Fruit fly (Drosophila melanogaster) whole organism, adult: Measurements from ENCODE around the gene CG34448.

Experiments used
- CG11617 ChIP-seq: fragments of 200-800 bp; sonication (Bioruptor generic); optimal IDR thresholded peaks from 2 replicates; lab custom pipeline; 2017; ENCODE audit warnings: mild to moderate bottlenecking, missing biosample characterization, missing genetic modification reagents, missing genetic modification characterization
- CG12768 ChIP-seq: fragments of 200-800 bp; sonication (Bioruptor generic); optimal IDR thresholded peaks from 2 replicates; lab custom pipeline; 2017; ENCODE audit warnings: missing biosample characterization, missing genetic modification characterization, mild to moderate bottlenecking, moderate library complexity, missing genetic modification reagents
- CG14711 ChIP-seq: fragments of 200-800 bp; sonication (Bioruptor generic); optimal IDR thresholded peaks from 2 replicates; lab custom pipeline; 2018; ENCODE audit warnings: missing biosample characterization, mild to moderate bottlenecking, missing genetic modification characterization, moderate library complexity
- CG1620 ChIP-seq: fragments of 200-800 bp; sonication (Bioruptor generic); optimal IDR thresholded peaks from 2 replicates; lab custom pipeline; 2016; ENCODE audit warnings: missing biosample characterization, missing genetic modification characterization
- CG33017 ChIP-seq: fragments of 200-800 bp; sonication (Bioruptor generic); optimal IDR thresholded peaks from 2 replicates; lab custom pipeline; 2018; ENCODE audit warnings: missing biosample characterization, mild to moderate bottlenecking, missing genetic modification characterization, moderate library complexity
- CG5204 ChIP-seq: fragments of 200-800 bp; sonication (Bioruptor generic); optimal IDR thresholded peaks from 2 replicates; lab custom pipeline; 2016; ENCODE audit warnings: missing biosample characterization, missing genetic modification characterization
- CG7045 ChIP-seq: fragments of 200-800 bp; sonication (Bioruptor generic); optimal IDR thresholded peaks from 2 replicates; lab custom pipeline; 2017; ENCODE audit warnings: missing biosample characterization, mild to moderate bottlenecking, missing genetic modification characterization
- CG7101 ChIP-seq: fragments of 200-800 bp; sonication (Bioruptor generic); optimal IDR thresholded peaks from 2 replicates; lab custom pipeline; 2018; ENCODE audit warnings: missing biosample characterization, mild to moderate bottlenecking, missing genetic modification characterization, moderate library complexity
- Clk ChIP-seq: fragments of 200-800 bp; sonication (Bioruptor generic); optimal IDR thresholded peaks from 2 replicates; lab custom pipeline; 2017; ENCODE audit warnings: missing biosample characterization, missing genetic modification characterization
- Crg-1 ChIP-seq: fragments of 200-800 bp; sonication (Bioruptor generic); optimal IDR thresholded peaks from 2 replicates; lab custom pipeline; 2016; ENCODE audit warnings: missing biosample characterization, missing genetic modification characterization
- Hr96 ChIP-seq: fragments of 200-800 bp; sonication (Bioruptor generic); optimal IDR thresholded peaks from 2 replicates; lab custom pipeline; 2016; ENCODE audit warnings: missing biosample characterization, missing genetic modification characterization
- Mnt ChIP-seq: fragments of 200-800 bp; sonication (Bioruptor generic); optimal IDR thresholded peaks from 2 replicates; lab custom pipeline; 2016; ENCODE audit warnings: missing biosample characterization, mild to moderate bottlenecking, missing genetic modification characterization
- bab1 ChIP-seq: fragments of 200-800 bp; sonication (Bioruptor generic); optimal IDR thresholded peaks from 3 replicates; lab custom pipeline; 2019; ENCODE audit warnings: missing biosample characterization, mild to moderate bottlenecking, missing genetic modification characterization, moderate library complexity
- cic ChIP-seq: fragments of 200-800 bp; sonication (Bioruptor generic); optimal IDR thresholded peaks from 2 replicates; lab custom pipeline; 2017; ENCODE audit warnings: missing biosample characterization, mild to moderate bottlenecking, missing genetic modification characterization, moderate library complexity
- cnc ChIP-seq, 2 experiments: fragments of >200 bp; optimal IDR thresholded peaks; 2 replicates each; lab custom pipeline; 2017
- kay ChIP-seq: fragments of 200-800 bp; sonication (Bioruptor generic); peaks from one replicate; lab custom pipeline; 2016; ENCODE audit warnings: missing biosample characterization, missing genetic modification characterization, borderline replicate concordance
- ovo ChIP-seq: fragments of 200-800 bp; sonication (Bioruptor generic); optimal IDR thresholded peaks from 2 replicates; lab custom pipeline; 2016; ENCODE audit warnings: missing biosample characterization, missing genetic modification characterization
- pad ChIP-seq: fragments of 200-800 bp; sonication (Bioruptor generic); optimal IDR thresholded peaks from 3 replicates; lab custom pipeline; 2017; ENCODE audit warnings: missing biosample characterization, missing genetic modification characterization, mild to moderate bottlenecking, moderate library complexity, missing genetic modification reagents
- tj ChIP-seq: fragments of 200-800 bp; sonication (Bioruptor generic); optimal IDR thresholded peaks from 3 replicates; lab custom pipeline; 2017; ENCODE audit warnings: missing biosample characterization, mild to moderate bottlenecking, missing genetic modification characterization, moderate library complexity
- toe ChIP-seq: fragments of 200-800 bp; sonication (Bioruptor generic); optimal IDR thresholded peaks from 2 replicates; lab custom pipeline; 2016; ENCODE audit warnings: missing biosample characterization, missing genetic modification characterization

CG34448 gene

dm6 chr2L:2376418-2376702 lies 41.4 kb downstream of the CG34448 start:
- TF ChIP-seq Hr96 (GFP tag; lab: Kevin White, UChicago) (no peak), CG5204 (no peak), cnc (optimal IDR thresholded peaks at IDR 0.05; lab: Kevin White, UChicago) (no peak), cic (GFP tag; lab: Kevin White, UChicago) (peak; percentile 66), kay (GFP tag; lab: Kevin White, UChicago) (no peak), Crg-1 (no peak), CG14711 (tag; lab: Kevin White, UChicago) (no peak)

dm6 chr2L:2375655-2376417 lies 41.9 kb downstream of the CG34448 start, which contains the start of gene Atxn7:
Gene Atxn7, plus strand, starts transcription at chr2L:2375841.
- TF ChIP-seq pad, result peak; percentile 91
- TF ChIP-seq cic (GFP tag; lab: Kevin White, UChicago), result peak; percentile 49
- peak; percentile 80 for TF ChIP-seq CG1620 (GFP tag; lab: Kevin White, UChicago)
- TF ChIP-seq tj (GFP tag; lab: Kevin White, UChicago), result peak; percentile 49
- peak; percentile 39 for TF ChIP-seq CG14711 (tag; lab: Kevin White, UChicago)
- peak; percentile 12 for TF ChIP-seq Clk
- TF ChIP-seq CG33017, result peak; percentile 76
- peak; percentile 80 for TF ChIP-seq toe (GFP tag; lab: Kevin White, UChicago)
- TF ChIP-seq Hr96 (GFP tag; lab: Kevin White, UChicago), result peak; percentile 80
- no peak for TF ChIP-seq kay (GFP tag; lab: Kevin White, UChicago)
- peak; percentile 88 for TF ChIP-seq bab1 (GFP tag; lab: Kevin White, UChicago)
- peak; percentile 70 for TF ChIP-seq Mnt (GFP tag; lab: Kevin White, UChicago)
- TF ChIP-seq CG12768 (GFP tag; lab: Kevin White, UChicago), result peak; percentile 28
- peak; percentile 74 for TF ChIP-seq CG7045 (GFP tag; lab: Kevin White, UChicago)
- peak; percentile 82 for TF ChIP-seq CG11617
- peak; percentile 92 for TF ChIP-seq ovo
- TF ChIP-seq cnc (optimal IDR thresholded peaks at IDR 0.05; lab: Kevin White, UChicago), result no peak
- peak; percentile 84 for TF ChIP-seq Crg-1
- TF ChIP-seq CG5204, result peak; percentile 75
- TF ChIP-seq CG7101, result peak; percentile 87

- TF ChIP-seq CG1620 (GFP tag; lab: Kevin White, UChicago) (peak; percentile 95), Mnt (GFP tag; lab: Kevin White, UChicago) (peak; percentile 96), toe (GFP tag; lab: Kevin White, UChicago) (peak; percentile 90), CG12768 (GFP tag; lab: Kevin White, UChicago) (peak; percentile 78), CG14711 (tag; lab: Kevin White, UChicago) (peak; percentile 65), CG7045 (GFP tag; lab: Kevin White, UChicago) (peak; percentile 78), bab1 (GFP tag; lab: Kevin White, UChicago) (peak; percentile 94), Clk (no peak), cnc (optimal IDR thresholded peaks at IDR 0.05; lab: Kevin White, UChicago) (peak in 1 of 2 experiments; percentile 38), ovo (peak; percentile 79), CG7101 (peak; percentile 83), Crg-1 (peak; percentile 86), pad (peak; percentile 62), tj (GFP tag; lab: Kevin White, UChicago) (peak; percentile 67), CG5204 (peak; percentile 88), CG33017 (peak; percentile 92), Hr96 (GFP tag; lab: Kevin White, UChicago) (peak; percentile 89), CG11617 (peak; percentile 86), kay (GFP tag; lab: Kevin White, UChicago) (no peak), cic (GFP tag; lab: Kevin White, UChicago) (peak; percentile 86)
Measured at dm6 chr2L:2373818-2374746, 43.7 kb downstream of the CG34448 start, which contains the start of the genes CG3609 and CG15390. Gene CG3609, minus strand, starts transcription at chr2L:2374627. Gene CG15390, plus strand, starts transcription at chr2L:2374713.

- TF ChIP-seq cic (GFP tag; lab: Kevin White, UChicago), result no peak
- peak; percentile 38 to 93 for TF ChIP-seq cnc (optimal IDR thresholded peaks at IDR 0.05; lab: Kevin White, UChicago)
- TF ChIP-seq tj (GFP tag; lab: Kevin White, UChicago), result peak; percentile 62
- no peak for TF ChIP-seq CG12768 (GFP tag; lab: Kevin White, UChicago)
- TF ChIP-seq kay (GFP tag; lab: Kevin White, UChicago), result peak; percentile 65
Measured at dm6 chr2L:2372112-2372449, 45.7 kb downstream of the CG34448 start.

dm6 chr2L:2371406-2372111 lies 46.2 kb downstream of the CG34448 start, which contains the start of gene CG3597:
Gene CG3597, minus strand, starts transcription at chr2L:2371524.
- TF ChIP-seq cic (GFP tag; lab: Kevin White, UChicago) (peak; percentile 85), pad (no peak), kay (GFP tag; lab: Kevin White, UChicago) (peak; percentile 83), toe (GFP tag; lab: Kevin White, UChicago) (no peak), tj (GFP tag; lab: Kevin White, UChicago) (peak; percentile 51), ovo (no peak), Hr96 (GFP tag; lab: Kevin White, UChicago) (no peak), Clk (no peak), CG33017 (no peak), CG7101 (no peak)
